Worm (Caenorhabditis elegans) whole organism, midembryonic: ENCODE measurements around the gene egl-47.

Experiments used
- flt-1 ChIP-seq: fragments of 200-800 bp; sonication (Bioruptor generic); IDR thresholded peaks from 2 replicates; pipeline ENCODE4 v1.3.6; 2022; ENCODE audit warnings: missing genetic modification characterization, missing compliant biosample characterization
- med-1 ChIP-seq: sonication (generic microtip); optimal IDR thresholded peaks from 2 replicates; lab custom pipeline; 2017; ENCODE audit warnings: missing genetic modification characterization, mild to moderate bottlenecking, missing compliant biosample characterization, antibody characterized with exemption, missing genetic modification reagents; ENCODE audit not compliant: insufficient read depth
- ref-1 ChIP-seq: fragments of 200-800 bp; sonication (Bioruptor generic); conservative IDR thresholded peaks from 2 replicates; pipeline ENCODE4 v1.3.6; 2022; ENCODE audit warnings: missing genetic modification reagents, missing genetic modification characterization, missing compliant biosample characterization
- ztf-23 ChIP-seq: fragments of 200-800 bp; sonication (Bioruptor generic); IDR thresholded peaks from 2 replicates; pipeline ENCODE4 v1.3.6; 2022; ENCODE audit warnings: missing genetic modification reagents, missing genetic modification characterization, missing compliant biosample characterization

- TF ChIP-seq ref-1 (GFP tag; lab: Robert Waterston, UW): no peak
- no peak for TF ChIP-seq med-1 (GFP tag; lab: Kevin White, UChicago)
- TF ChIP-seq flt-1 (GFP tag; lab: Robert Waterston, UW): no peak
- no peak for TF ChIP-seq ztf-23 (GFP tag; lab: Robert Waterston, UW)
Measured at ce11 chrV:9922481-9922880, 23.1 kb downstream of the egl-47 start, which contains the start of gene C50H2.7.
